Fruit fly (Drosophila melanogaster) whole organism, embryonic: ENCODE measurements around the gene Mob3.
A peak's percentile ranks its signal among the peaks of the same experiment; 100 is the strongest.

Source experiments
- ATbp ChIP-seq: fragments of 200-800 bp; sonication (Bioruptor generic); optimal IDR thresholded peaks from 2 replicates; lab custom pipeline; 2017; ENCODE audit warnings: missing biosample characterization, mild to moderate bottlenecking, missing genetic modification characterization, missing genetic modification reagents
- B-H1 ChIP-seq: fragments of 200-800 bp; sonication (Bioruptor generic); IDR thresholded peaks from 3 replicates; pipeline ENCODE4 v1.3.6; 2022; ENCODE audit warnings: missing biosample characterization, missing genetic modification characterization
- BtbVII ChIP-seq: fragments of 200-800 bp; sonication (Bioruptor generic); optimal IDR thresholded peaks from 3 replicates; lab custom pipeline; 2017; ENCODE audit warnings: missing biosample characterization, mild to moderate bottlenecking, missing genetic modification characterization
- CG10462 ChIP-seq: fragments of 200-800 bp; sonication (Bioruptor generic); optimal IDR thresholded peaks from 2 replicates; lab custom pipeline; 2016; ENCODE audit warnings: missing biosample characterization, missing genetic modification characterization
- CG11247 ChIP-seq: fragments of 200-800 bp; sonication (Bioruptor generic); IDR thresholded peaks from 2 replicates; pipeline ENCODE4 v1.3.6; 2022; ENCODE audit warnings: missing biosample characterization, missing genetic modification characterization
- CG12155 ChIP-seq: fragments of 200-800 bp; sonication (Bioruptor generic); optimal IDR thresholded peaks from 3 replicates; lab custom pipeline; 2016; ENCODE audit warnings: missing biosample characterization, missing genetic modification characterization
- CG13287 ChIP-seq: fragments of 200-800 bp; sonication (Bioruptor generic); IDR thresholded peaks from 2 replicates; pipeline ENCODE4 v1.3.6; 2022; ENCODE audit warnings: missing biosample characterization, missing genetic modification characterization; ENCODE audit not compliant: partially characterized antibody
- CG14667 ChIP-seq: fragments of 200-800 bp; sonication (Bioruptor generic); IDR thresholded peaks from 2 replicates; pipeline ENCODE4 v1.3.6; 2022; ENCODE audit warnings: missing biosample characterization, missing genetic modification characterization
- CG1603 ChIP-seq: fragments of 200-800 bp; sonication (Bioruptor generic); optimal IDR thresholded peaks from 2 replicates; lab custom pipeline; 2019; ENCODE audit warnings: missing biosample characterization, mild to moderate bottlenecking, missing genetic modification characterization, moderate library complexity
- CG16779 ChIP-seq: fragments of 200-800 bp; sonication (Bioruptor generic); IDR thresholded peaks from 2 replicates; pipeline ENCODE4 v1.3.6; 2022; ENCODE audit warnings: missing biosample characterization, missing genetic modification characterization
- CG1832 ChIP-seq: fragments of 200-800 bp; sonication (Bioruptor generic); optimal IDR thresholded peaks from 2 replicates; lab custom pipeline; 2017; ENCODE audit warnings: missing biosample characterization, mild to moderate bottlenecking, missing genetic modification characterization, inconsistent platforms
- CG2199 ChIP-seq: fragments of 200-800 bp; sonication (Bioruptor generic); IDR thresholded peaks from 3 replicates; pipeline ENCODE4 v1.3.6; 2022; ENCODE audit warnings: missing biosample characterization, missing genetic modification characterization
- CG2678 ChIP-seq: fragments of 200-800 bp; sonication (Bioruptor generic); optimal IDR thresholded peaks from 3 replicates; lab custom pipeline; 2019; ENCODE audit warnings: missing biosample characterization, mild to moderate bottlenecking, missing genetic modification characterization, moderate library complexity
- CG3281 ChIP-seq: fragments of 200-800 bp; sonication (Bioruptor generic); optimal IDR thresholded peaks from 3 replicates; lab custom pipeline; 2017; ENCODE audit warnings: missing biosample characterization, mild to moderate bottlenecking, missing genetic modification characterization
- CG34376 ChIP-seq: fragments of 200-800 bp; sonication (Bioruptor generic); optimal IDR thresholded peaks from 2 replicates; lab custom pipeline; 2018; ENCODE audit warnings: missing biosample characterization, mild to moderate bottlenecking, missing genetic modification characterization
- CG5180 ChIP-seq: fragments of 200-800 bp; sonication (Bioruptor generic); optimal IDR thresholded peaks from 3 replicates; lab custom pipeline; 2017; ENCODE audit warnings: missing biosample characterization, missing genetic modification characterization, mild to moderate bottlenecking, moderate library complexity, missing genetic modification reagents
- CG7357 ChIP-seq: fragments of 200-800 bp; sonication (Bioruptor generic); IDR thresholded peaks from 3 replicates; pipeline ENCODE4 v1.3.6; 2022; ENCODE audit warnings: missing biosample characterization, missing genetic modification characterization
- CG7372 ChIP-seq: fragments of 200-800 bp; sonication (Bioruptor generic); IDR thresholded peaks from 2 replicates; pipeline ENCODE4 v1.3.6; 2022; ENCODE audit warnings: missing biosample characterization, missing genetic modification characterization
- CG8944 ChIP-seq: fragments of 200-800 bp; sonication (Bioruptor generic); optimal IDR thresholded peaks from 3 replicates; lab custom pipeline; 2016; ENCODE audit warnings: missing biosample characterization, missing genetic modification characterization
- Camta ChIP-seq: fragments of 200-800 bp; sonication (Bioruptor generic); optimal IDR thresholded peaks from 2 replicates; lab custom pipeline; 2016; ENCODE audit warnings: missing biosample characterization, missing genetic modification characterization
- CrebB ChIP-seq: fragments of 200-800 bp; sonication (Bioruptor generic); optimal IDR thresholded peaks from 3 replicates; lab custom pipeline; 2018; ENCODE audit warnings: missing biosample characterization, mild to moderate bottlenecking, missing genetic modification characterization
- Dp ChIP-seq: fragments of 200-800 bp; sonication (Bioruptor generic); optimal IDR thresholded peaks from 2 replicates; lab custom pipeline; 2018; ENCODE audit warnings: missing biosample characterization, mild to moderate bottlenecking, missing genetic modification characterization, moderate library complexity
- E2f2 ChIP-seq: fragments of 200-800 bp; sonication (Bioruptor generic); IDR thresholded peaks from 2 replicates; pipeline ENCODE4 v1.3.6; 2022; ENCODE audit warnings: missing biosample characterization, missing genetic modification characterization
- Eip74EF ChIP-seq, 2 experiments: fragments of 200-800 bp in 1 of 2; fragments of >200 bp in 1 of 2; sonication (Bioruptor generic) in 1 of 2; optimal IDR thresholded peaks; 2 replicates each; lab custom pipeline; 2017 to 2019; ENCODE audit warnings: missing biosample characterization in 2 of 2, missing genetic modification characterization in 2 of 2, mild to moderate bottlenecking in 1 of 2, moderate library complexity in 1 of 2
- HmgZ ChIP-seq: fragments of 200-800 bp; sonication (Bioruptor generic); optimal IDR thresholded peaks from 2 replicates; lab custom pipeline; 2018; ENCODE audit warnings: missing biosample characterization, mild to moderate bottlenecking, missing genetic modification characterization
- Hr51 ChIP-seq, 2 experiments: fragments of 200-800 bp; sonication (Bioruptor generic); optimal IDR thresholded peaks; 2 replicates in 1 of 2; 3 replicates in 1 of 2; lab custom pipeline; 2016 to 2018; ENCODE audit warnings: missing biosample characterization in 2 of 2, missing genetic modification characterization in 2 of 2, mild to moderate bottlenecking in 1 of 2, moderate library complexity in 1 of 2
- Hsf ChIP-seq: fragments of 200-800 bp; sonication (Bioruptor generic); optimal IDR thresholded peaks from 3 replicates; lab custom pipeline; 2016; ENCODE audit warnings: missing biosample characterization, missing genetic modification characterization
- Jarid2 ChIP-seq: fragments of 200-800 bp; sonication (Bioruptor generic); optimal IDR thresholded peaks from 3 replicates; lab custom pipeline; 2017; ENCODE audit warnings: mild to moderate bottlenecking, missing biosample characterization, missing genetic modification reagents, missing genetic modification characterization
- Mad ChIP-seq: fragments of 200-800 bp; sonication (Bioruptor generic); optimal IDR thresholded peaks from 2 replicates; lab custom pipeline; 2016; ENCODE audit warnings: missing biosample characterization, missing genetic modification characterization
- Max ChIP-seq: fragments of 200-800 bp; sonication (Bioruptor generic); optimal IDR thresholded peaks from 2 replicates; lab custom pipeline; 2016; ENCODE audit warnings: missing biosample characterization, mild to moderate bottlenecking, missing genetic modification characterization
- Nf-YB ChIP-seq: fragments of 200-800 bp; sonication (Bioruptor generic); optimal IDR thresholded peaks from 3 replicates; lab custom pipeline; 2019; ENCODE audit warnings: missing biosample characterization, mild to moderate bottlenecking, missing genetic modification characterization, moderate library complexity
- Nf-YC ChIP-seq: fragments of 200-800 bp; optimal IDR thresholded peaks from 3 replicates; lab custom pipeline; 2019; ENCODE audit warnings: missing biosample characterization, mild to moderate bottlenecking, missing genetic modification characterization, moderate library complexity
- ap ChIP-seq: fragments of 200-800 bp; sonication (Bioruptor generic); IDR thresholded peaks from 2 replicates; pipeline ENCODE4 v1.3.6; 2022; ENCODE audit warnings: missing biosample characterization, missing genetic modification characterization
- croc ChIP-seq: fragments of 200-800 bp; sonication (Bioruptor generic); conservative IDR thresholded peaks from 3 replicates; pipeline ENCODE4 v1.3.6; 2022; ENCODE audit warnings: missing biosample characterization, missing genetic modification characterization
- dati ChIP-seq: fragments of 200-800 bp; sonication (Bioruptor generic); IDR thresholded peaks from 2 replicates; pipeline ENCODE4 v1.3.6; 2022; ENCODE audit warnings: missing biosample characterization, missing genetic modification characterization
- ewg ChIP-seq: fragments of 200-800 bp; sonication (Bioruptor generic); optimal IDR thresholded peaks from 3 replicates; lab custom pipeline; 2017; ENCODE audit warnings: mild to moderate bottlenecking, missing biosample characterization, missing genetic modification reagents, missing genetic modification characterization
- gcm ChIP-seq: fragments of 200-800 bp; sonication (Bioruptor generic); optimal IDR thresholded peaks from 2 replicates; lab custom pipeline; 2019; ENCODE audit warnings: missing biosample characterization, mild to moderate bottlenecking, missing genetic modification characterization, moderate library complexity
- ham ChIP-seq: fragments of 200-800 bp; sonication (Bioruptor generic); IDR thresholded peaks from 2 replicates; pipeline ENCODE4 v1.3.6; 2022; ENCODE audit warnings: missing biosample characterization, missing genetic modification characterization
- maf-S ChIP-seq: fragments of 200-800 bp; sonication (Bioruptor generic); optimal IDR thresholded peaks from 2 replicates; lab custom pipeline; 2016; ENCODE audit warnings: missing biosample characterization, missing genetic modification characterization
- peb ChIP-seq: fragments of 200-800 bp; sonication (Bioruptor generic); IDR thresholded peaks from 2 replicates; pipeline ENCODE4 v1.3.6; 2022; ENCODE audit warnings: missing biosample characterization, missing genetic modification characterization
- pum ChIP-seq: fragments of 200-800 bp; sonication (Bioruptor generic); optimal IDR thresholded peaks from 2 replicates; lab custom pipeline; 2016; ENCODE audit warnings: missing biosample characterization, missing genetic modification characterization
- pzg ChIP-seq: fragments of 200-800 bp; sonication (Bioruptor generic); optimal IDR thresholded peaks from 3 replicates; lab custom pipeline; 2018; ENCODE audit warnings: missing biosample characterization, mild to moderate bottlenecking, missing genetic modification characterization, moderate library complexity
- repo ChIP-seq: fragments of 200-800 bp; sonication (Bioruptor generic); optimal IDR thresholded peaks from 2 replicates; lab custom pipeline; 2016; ENCODE audit warnings: missing biosample characterization, missing genetic modification characterization
- row ChIP-seq: fragments of 200-800 bp; sonication (Bioruptor generic); IDR thresholded peaks from 3 replicates; pipeline ENCODE4 v1.3.6; 2022; ENCODE audit warnings: missing biosample characterization, missing genetic modification characterization
- shn ChIP-seq: fragments of 200-800 bp; sonication (Bioruptor generic); optimal IDR thresholded peaks from 3 replicates; lab custom pipeline; 2016; ENCODE audit warnings: missing biosample characterization, missing genetic modification characterization
- stwl ChIP-seq: fragments of 200-800 bp; sonication (Bioruptor generic); optimal IDR thresholded peaks from 3 replicates; lab custom pipeline; 2018; ENCODE audit warnings: missing biosample characterization, mild to moderate bottlenecking, missing genetic modification characterization, moderate library complexity
- twi ChIP-seq: fragments of 200-800 bp; optimal IDR thresholded peaks from 2 replicates; lab custom pipeline; 2019; ENCODE audit warnings: missing biosample characterization, mild to moderate bottlenecking, missing genetic modification characterization, moderate library complexity
- zen2 ChIP-seq: fragments of 200-800 bp; sonication (Bioruptor generic); IDR thresholded peaks from 3 replicates; pipeline ENCODE4 v1.3.6; 2022; ENCODE audit warnings: missing biosample characterization, missing genetic modification characterization; ENCODE audit not compliant: partially characterized antibody

Mob3 gene

dm6 chr2L:10294798-10295669, 29.9 kb downstream of the Mob3 start, which contains the start of gene Hand:
TSS of gene Hand (minus strand) at chr2L:10295385.
- TF ChIP-seq Jarid2 (peak; percentile 17), Eip74EF (GFP tag; optimal IDR thresholded peaks at IDR 0.05; lab: Kevin White, UChicago) (no peak), Nf-YB (peak; percentile 95), CG5180 (GFP tag; lab: Kevin White, UChicago) (peak; percentile 41), CG2199 (0 out of 3 replicates have a peak, but pooled peaks have one; percentile 51), Nf-YC (tag; lab: Kevin White, UChicago) (peak; percentile 96)

dm6 chr2L:10298306-10298705, 33.2 kb downstream of the Mob3 start:
- TF ChIP-seq CG11247 (GFP tag; lab: Robert Waterston, UW) (no peak), pum (GFP tag; lab: Kevin White, UChicago) (no peak), CG16779 (GFP tag; lab: Robert Waterston, UW) (no peak), twi (tag; lab: Kevin White, UChicago) (peak; percentile 8), repo (GFP tag; lab: Kevin White, UChicago) (no peak), CG1603 (tag; lab: Kevin White, UChicago) (peak; percentile 65), shn (GFP tag; lab: Kevin White, UChicago) (no peak), dati (GFP tag; lab: Robert Waterston, UW) (no peak), BtbVII (GFP tag; lab: Kevin White, UChicago) (no peak), pzg (GFP tag; lab: Kevin White, UChicago) (peak; percentile 34), CrebB (tag; lab: Kevin White, UChicago) (no peak), croc (GFP tag; lab: Robert Waterston, UW) (no peak), ATbp (GFP tag; lab: Kevin White, UChicago) (no peak), gcm (no peak), CG14667 (no peak), CG1832 (GFP tag; lab: Kevin White, UChicago) (no peak), Hsf (GFP tag; lab: Kevin White, UChicago) (no peak), Camta (GFP tag; lab: Kevin White, UChicago) (no peak), stwl (tag; lab: Kevin White, UChicago) (peak; percentile 92), E2f2 (GFP tag; lab: Robert Waterston, UW) (0 out of 2 replicates have a peak, but pooled peaks have one; percentile 45), ewg (GFP tag; lab: Kevin White, UChicago) (no peak), CG34376 (GFP tag; lab: Kevin White, UChicago) (no peak), zen2 (no peak), HmgZ (tag; lab: Kevin White, UChicago) (peak; percentile 67), CG10462 (GFP tag; lab: Kevin White, UChicago) (peak; percentile 29), Hr51 (GFP tag; optimal IDR thresholded peaks at IDR 0.05; lab: Kevin White, UChicago) (no peak), CG13287 (GFP tag; lab: Robert Waterston, UW) (peak; percentile 64), CG7357 (GFP tag; lab: Robert Waterston, UW) (no peak), ap (GFP tag; lab: Robert Waterston, UW) (no peak), B-H1 (GFP tag; lab: Robert Waterston, UW) (no peak), CG2678 (tag; lab: Kevin White, UChicago) (no peak), Mad (GFP tag; lab: Kevin White, UChicago) (no peak), CG12155 (GFP tag; lab: Kevin White, UChicago) (peak; percentile 91), row (GFP tag; lab: Robert Waterston, UW) (peak; percentile 38; the same call in 1 of the 3 replicates), Dp (GFP tag; lab: Kevin White, UChicago) (peak; percentile 31), maf-S (no peak), ham (GFP tag; lab: Robert Waterston, UW) (no peak), Max (GFP tag; lab: Kevin White, UChicago) (no peak), peb (no peak), CG3281 (GFP tag; lab: Kevin White, UChicago) (no peak), CG7372 (no peak), CG8944 (GFP tag; lab: Kevin White, UChicago) (no peak)
